Worm (Caenorhabditis elegans) whole organism, mixed stage, embryonic: ENCODE measurements around the gene tpst-1.

Source experiments
- blmp-1 ChIP-seq: fragments of 150-350 bp; optimal IDR thresholded peaks from 2 replicates; lab custom pipeline; 2014; ENCODE audit warnings: missing biosample characterization, missing genetic modification characterization
- ceh-39 ChIP-seq: fragments of 150-350 bp; optimal IDR thresholded peaks from 2 replicates; lab custom pipeline; 2014; ENCODE audit warnings: missing biosample characterization, missing genetic modification characterization
- ceh-43 ChIP-seq: fragments of 200-800 bp; sonication (Bioruptor generic); optimal IDR thresholded peaks from 2 replicates; lab custom pipeline; 2018; ENCODE audit warnings: mild to moderate bottlenecking, missing genetic modification characterization, moderate library complexity, missing compliant biosample characterization
- ceh-83 ChIP-seq: fragments of 200-800 bp; sonication (Bioruptor generic); optimal IDR thresholded peaks from 2 replicates; lab custom pipeline; 2018; ENCODE audit warnings: mild to moderate bottlenecking, missing genetic modification characterization, missing compliant biosample characterization
- ces-1 ChIP-seq: fragments of 150-350 bp; optimal IDR thresholded peaks from 2 replicates; lab custom pipeline; 2014; ENCODE audit warnings: missing biosample characterization, missing genetic modification reagents, missing genetic modification characterization
- cnd-1 ChIP-seq: fragments of 200-800 bp; sonication (Bioruptor generic); optimal IDR thresholded peaks from 2 replicates; lab custom pipeline; 2018; ENCODE audit warnings: mild to moderate bottlenecking, missing genetic modification characterization, missing compliant biosample characterization
- drap-1 ChIP-seq: fragments of 200-800 bp; sonication (Bioruptor generic); optimal IDR thresholded peaks from 3 replicates; lab custom pipeline; 2018; ENCODE audit warnings: mild to moderate bottlenecking, missing genetic modification characterization, missing compliant biosample characterization
- ham-2 ChIP-seq: fragments of 200-800 bp; sonication (Bioruptor generic); optimal IDR thresholded peaks from 2 replicates; lab custom pipeline; 2018; ENCODE audit warnings: mild to moderate bottlenecking, missing genetic modification characterization, missing compliant biosample characterization
- hlh-1 ChIP-seq: fragments of 150-350 bp; optimal IDR thresholded peaks from 2 replicates; lab custom pipeline; 2014; ENCODE audit warnings: missing biosample characterization, missing genetic modification reagents, missing genetic modification characterization
- lin-13 ChIP-seq: fragments of 150-350 bp; optimal IDR thresholded peaks from 2 replicates; lab custom pipeline; 2014; ENCODE audit warnings: missing biosample characterization, missing genetic modification characterization
- lin-32 ChIP-seq: fragments of 200-800 bp; sonication (Bioruptor generic); optimal IDR thresholded peaks from 2 replicates; lab custom pipeline; 2018; ENCODE audit warnings: mild to moderate bottlenecking, missing genetic modification characterization, missing compliant biosample characterization
- lsy-2 ChIP-seq: fragments of 150-350 bp; optimal IDR thresholded peaks from 2 replicates; lab custom pipeline; 2014; ENCODE audit warnings: missing biosample characterization, missing genetic modification characterization
- mab-5 ChIP-seq: fragments of 150-350 bp; optimal IDR thresholded peaks from 2 replicates; lab custom pipeline; 2014; ENCODE audit warnings: missing biosample characterization, missing genetic modification characterization
- mep-1 ChIP-seq: fragments of 150-350 bp; optimal IDR thresholded peaks from 2 replicates; lab custom pipeline; 2017; ENCODE audit warnings: missing biosample characterization, missing genetic modification reagents, missing genetic modification characterization, inconsistent platforms
- mls-2 ChIP-seq: sonication (generic microtip); optimal IDR thresholded peaks from 2 replicates; lab custom pipeline; 2016; ENCODE audit warnings: mild to moderate bottlenecking, missing genetic modification characterization, moderate library complexity, missing compliant biosample characterization
- nhr-237 ChIP-seq: fragments of 150-350 bp; optimal IDR thresholded peaks from 2 replicates; lab custom pipeline; 2014; ENCODE audit warnings: missing biosample characterization, missing genetic modification characterization
- nhr-76 ChIP-seq: sonication (generic microtip); optimal IDR thresholded peaks from 2 replicates; lab custom pipeline; 2017; ENCODE audit warnings: missing biosample characterization, missing genetic modification characterization
- pha-4 ChIP-seq: fragments of 150-350 bp; optimal IDR thresholded peaks from 2 replicates; lab custom pipeline; 2018; ENCODE audit warnings: missing biosample characterization, missing genetic modification reagents, missing genetic modification characterization
- sem-2 ChIP-seq: fragments of 200-800 bp; sonication (Bioruptor generic); optimal IDR thresholded peaks from 2 replicates; lab custom pipeline; 2018; ENCODE audit warnings: mild to moderate bottlenecking, missing genetic modification characterization, missing compliant biosample characterization
- snpc-4 ChIP-seq: fragments of 150-350 bp; optimal IDR thresholded peaks from 2 replicates; lab custom pipeline; 2014; ENCODE audit warnings: missing biosample characterization, missing genetic modification characterization
- sptf-1 ChIP-seq: sonication (generic microtip); optimal IDR thresholded peaks from 2 replicates; lab custom pipeline; 2017; ENCODE audit warnings: mild to moderate bottlenecking, missing genetic modification characterization, moderate library complexity, missing compliant biosample characterization
- tbx-8 ChIP-seq: fragments of 200-800 bp; sonication (Bioruptor generic); optimal IDR thresholded peaks from 2 replicates; lab custom pipeline; 2018; ENCODE audit warnings: mild to moderate bottlenecking, missing genetic modification characterization, moderate library complexity, missing compliant biosample characterization
- unc-120 ChIP-seq: sonication (generic microtip); optimal IDR thresholded peaks from 2 replicates; lab custom pipeline; 2017; ENCODE audit warnings: missing genetic modification characterization, missing compliant biosample characterization; ENCODE audit not compliant: poor library complexity, severe bottlenecking
- unc-39 ChIP-seq: fragments of 150-350 bp; optimal IDR thresholded peaks from 2 replicates; lab custom pipeline; 2014; ENCODE audit warnings: missing biosample characterization, missing genetic modification characterization
- unc-62 ChIP-seq: fragments of 150-350 bp; optimal IDR thresholded peaks from 2 replicates; lab custom pipeline; 2014; ENCODE audit warnings: missing biosample characterization, missing genetic modification reagents, missing genetic modification characterization
- zip-8 ChIP-seq: fragments of 150-350 bp; optimal IDR thresholded peaks from 2 replicates; lab custom pipeline; 2014; ENCODE audit warnings: missing biosample characterization, missing genetic modification characterization
- ztf-11 ChIP-seq: fragments of 150-350 bp; optimal IDR thresholded peaks from 2 replicates; lab custom pipeline; 2014; ENCODE audit warnings: missing biosample characterization, missing genetic modification characterization

Gene tpst-1

DNA sequence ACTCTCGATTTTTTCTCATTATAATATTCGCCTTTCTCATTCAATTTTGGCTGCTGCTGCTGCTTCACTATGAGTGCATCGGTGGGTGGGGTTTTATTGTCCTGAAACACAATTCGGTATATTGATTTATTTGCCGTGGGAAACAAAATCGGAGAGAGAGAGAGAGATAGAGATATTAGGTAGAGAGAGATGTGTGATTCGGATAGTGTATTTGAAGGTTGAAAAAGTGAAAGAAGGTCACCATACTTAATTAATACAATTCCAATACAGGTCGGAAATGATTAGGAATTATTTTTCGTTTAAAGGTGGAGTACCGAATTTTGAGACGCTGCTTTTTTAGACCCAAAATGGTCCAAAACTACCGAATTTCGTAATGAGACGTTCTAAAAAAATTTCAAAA, at the start of gene tpst-1:
tpst-1 (minus strand) TSS at position 101 of the 400 bp plus-strand sequence.
- no peak for TF ChIP-seq ztf-11 (tag; lab: Kevin White, UChicago)
- TF ChIP-seq lsy-2 (tag; lab: Kevin White, UChicago), result no peak

DNA sequence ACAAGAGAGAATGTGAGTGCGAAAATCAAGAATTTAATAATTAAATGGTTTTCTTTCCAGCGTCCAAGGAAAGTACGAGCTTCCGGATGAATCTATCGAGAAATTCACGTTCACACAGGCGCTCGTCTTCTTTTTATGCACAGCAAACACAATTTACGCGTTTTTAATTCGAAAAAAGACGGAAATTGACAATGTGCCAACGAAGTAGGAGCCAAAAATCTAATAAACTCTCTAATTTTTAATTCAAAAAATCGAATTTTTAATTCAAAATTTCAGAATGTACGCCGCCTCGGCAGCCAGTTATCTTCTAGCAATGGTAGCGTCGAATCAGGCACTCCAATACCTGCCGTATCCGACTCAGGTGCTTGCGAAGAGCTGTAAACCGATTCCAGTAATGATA, 49.6 kb upstream of the tpst-1 start:
- no peak for TF ChIP-seq ham-2 (GFP tag; lab: Kevin White, UChicago)
- no peak for TF ChIP-seq sptf-1 (tag; lab: Kevin White, UChicago)
- TF ChIP-seq nhr-76, result no peak
- no peak for TF ChIP-seq mls-2 (tag; lab: Kevin White, UChicago)
- TF ChIP-seq ces-1 (GFP tag; lab: Kevin White, UChicago), result no peak
- TF ChIP-seq unc-120 (tag; lab: Kevin White, UChicago), result no peak
- no peak for TF ChIP-seq ceh-39
- no peak for TF ChIP-seq mab-5 (tag; lab: Kevin White, UChicago)
- TF ChIP-seq blmp-1 (tag; lab: Kevin White, UChicago), result no peak
- TF ChIP-seq unc-62 (GFP tag; lab: Kevin White, UChicago), result no peak
- TF ChIP-seq cnd-1 (tag; lab: Kevin White, UChicago), result no peak
- TF ChIP-seq ceh-83 (GFP tag; lab: Kevin White, UChicago), result no peak

DNA sequence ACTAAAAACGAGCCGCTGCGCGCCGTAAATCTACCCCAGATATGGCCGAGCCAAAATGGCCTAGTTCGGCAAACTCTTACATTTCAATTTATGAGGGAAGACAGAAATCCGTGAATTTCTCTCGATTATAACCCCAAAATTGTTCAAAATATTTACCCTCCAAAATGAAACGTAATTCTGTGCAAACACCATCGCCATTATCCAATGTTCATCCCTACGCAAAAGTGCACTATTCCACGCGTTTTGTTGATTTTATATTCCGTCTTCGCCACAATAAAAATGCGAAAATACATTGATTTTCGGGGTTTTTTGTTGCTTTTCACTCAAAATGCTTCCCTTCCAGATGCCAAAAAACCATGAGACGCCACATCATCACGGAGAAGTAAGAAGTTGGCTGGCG, 49.1 kb upstream of the tpst-1 start, which contains the start of gene hut-1:
hut-1 (plus strand) TSS at position 344 of the 400 bp plus-strand sequence.
- TF ChIP-seq nhr-237, result peak; percentile 14
- TF ChIP-seq ces-1 (GFP tag; lab: Kevin White, UChicago), result peak; percentile 84
- TF ChIP-seq ztf-11 (tag; lab: Kevin White, UChicago), result no peak
- no peak for TF ChIP-seq cnd-1 (tag; lab: Kevin White, UChicago)
- TF ChIP-seq ceh-83 (GFP tag; lab: Kevin White, UChicago), result no peak
- peak; percentile 25 for TF ChIP-seq lsy-2 (tag; lab: Kevin White, UChicago)
- no peak for TF ChIP-seq nhr-76
- no peak for TF ChIP-seq mls-2 (tag; lab: Kevin White, UChicago)
- TF ChIP-seq sptf-1 (tag; lab: Kevin White, UChicago), result no peak
- no peak for TF ChIP-seq hlh-1 (tag; lab: Kevin White, UChicago)
- TF ChIP-seq ceh-43 (GFP tag; lab: Kevin White, UChicago), result no peak
- no peak for TF ChIP-seq lin-32
- TF ChIP-seq blmp-1 (tag; lab: Kevin White, UChicago), result no peak
- TF ChIP-seq unc-120 (tag; lab: Kevin White, UChicago), result no peak
- TF ChIP-seq pha-4 (tag; lab: Kevin White, UChicago), result peak; percentile 46
- peak; percentile 66 for TF ChIP-seq lin-13 (tag; lab: Kevin White, UChicago)

DNA sequence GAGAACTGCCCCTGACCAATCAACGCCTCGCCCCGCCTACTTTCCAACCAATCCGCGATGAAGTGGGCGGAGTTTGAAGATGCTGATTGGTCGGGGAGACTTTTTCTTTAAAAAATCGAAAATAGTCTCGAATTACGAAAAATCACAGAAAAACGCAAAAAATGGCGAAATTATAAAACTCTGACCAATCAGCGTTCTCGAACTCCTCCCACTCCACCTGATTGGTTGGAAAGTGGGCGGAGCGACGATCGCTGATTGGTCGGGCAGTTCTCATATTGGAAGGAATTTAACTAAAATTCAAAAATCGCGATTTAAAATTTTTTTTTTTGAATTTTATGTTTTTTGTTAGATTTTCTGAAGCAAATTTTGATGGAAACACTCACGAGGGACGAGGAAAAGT, 41.2 kb upstream of the tpst-1 start:
- no peak for TF ChIP-seq unc-39
- no peak for TF ChIP-seq snpc-4
- TF ChIP-seq unc-120 (tag; lab: Kevin White, UChicago), result no peak
- no peak for TF ChIP-seq ces-1 (GFP tag; lab: Kevin White, UChicago)
- no peak for TF ChIP-seq mls-2 (tag; lab: Kevin White, UChicago)
- no peak for TF ChIP-seq sem-2 (GFP tag; lab: Kevin White, UChicago)
- no peak for TF ChIP-seq tbx-8
- TF ChIP-seq mab-5 (tag; lab: Kevin White, UChicago), result no peak

DNA sequence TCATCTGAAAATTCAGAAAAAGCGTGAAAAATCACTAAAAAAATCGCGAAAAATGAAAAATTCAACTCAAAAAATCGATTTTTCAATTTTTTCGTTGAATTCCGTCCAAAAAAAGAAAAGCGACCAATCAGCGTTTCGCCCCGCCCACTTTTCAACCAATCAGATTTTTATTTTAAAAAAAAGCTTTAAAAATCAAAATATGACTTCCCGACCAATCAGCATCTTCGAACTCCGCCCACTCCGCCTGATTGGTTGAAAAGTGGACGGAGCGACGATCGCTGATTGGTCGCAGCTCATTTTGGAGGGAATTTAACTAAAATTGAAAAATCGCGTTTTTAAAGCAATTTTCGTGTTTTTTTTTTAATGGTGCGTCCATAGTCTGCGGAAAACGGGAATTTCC, 40.3 kb upstream of the tpst-1 start:
- TF ChIP-seq cnd-1 (tag; lab: Kevin White, UChicago), result no peak
- TF ChIP-seq mls-2 (tag; lab: Kevin White, UChicago), result no peak
- TF ChIP-seq nhr-76, result no peak

DNA sequence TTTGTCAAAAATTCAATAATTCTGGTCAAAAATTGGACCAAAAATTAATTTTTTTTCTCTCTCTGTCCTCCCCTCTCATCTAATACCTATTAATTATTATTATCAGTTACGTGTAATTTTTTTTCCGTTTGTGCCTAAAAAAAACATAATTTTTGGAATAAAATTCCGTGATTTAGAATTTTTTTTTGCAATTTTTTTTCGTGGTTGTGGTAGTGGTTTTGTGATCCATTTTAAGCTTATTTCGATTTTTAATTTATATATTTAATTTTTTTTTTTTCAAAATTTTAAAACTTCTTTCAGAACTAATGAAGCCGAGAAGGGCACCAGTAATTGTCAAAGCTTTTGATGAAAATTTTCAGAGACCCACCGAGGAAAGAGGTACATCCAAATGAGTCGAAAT, 37.1 kb upstream of the tpst-1 start, which contains the start of gene sas-1:
sas-1 (plus strand) TSS at position 301 of the 400 bp plus-strand sequence.
- TF ChIP-seq unc-62 (GFP tag; lab: Kevin White, UChicago) (no peak), pha-4 (tag; lab: Kevin White, UChicago) (no peak), blmp-1 (tag; lab: Kevin White, UChicago) (no peak), nhr-237 (no peak), sptf-1 (tag; lab: Kevin White, UChicago) (no peak), cnd-1 (tag; lab: Kevin White, UChicago) (no peak), drap-1 (GFP tag; lab: Kevin White, UChicago) (no peak)
- TF ChIP-seq, all 35 proteins: peak for 0

DNA sequence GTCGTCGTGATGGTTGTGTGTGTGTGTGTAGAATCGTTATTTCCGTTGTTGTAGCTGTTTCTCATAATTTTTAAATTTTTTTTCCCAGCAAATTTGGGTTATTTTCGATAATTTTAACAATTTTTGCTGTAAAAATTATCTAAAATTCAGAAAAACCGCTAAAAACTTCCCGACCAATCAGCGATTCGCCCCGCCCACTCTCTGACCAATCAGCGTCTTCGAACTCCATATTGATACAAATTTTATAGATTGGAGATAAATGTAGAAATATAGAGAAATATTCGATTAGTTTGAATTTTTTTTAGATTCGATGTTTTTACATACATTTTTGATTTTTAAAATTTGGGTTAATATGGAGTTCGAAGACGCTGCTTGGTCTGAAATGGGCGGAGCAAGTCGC, 35.5 kb upstream of the tpst-1 start:
- TF ChIP-seq cnd-1 (tag; lab: Kevin White, UChicago), result no peak
- TF ChIP-seq zip-8 (tag; lab: Kevin White, UChicago), result no peak
- no peak for TF ChIP-seq drap-1 (GFP tag; lab: Kevin White, UChicago)
- TF ChIP-seq lsy-2 (tag; lab: Kevin White, UChicago), result no peak
- TF ChIP-seq nhr-237, result no peak
- no peak for TF ChIP-seq tbx-8
- TF ChIP-seq mep-1 (tag; lab: Kevin White, UChicago), result no peak
- TF ChIP-seq, all 35 proteins: peak for 0
